Worm (Caenorhabditis elegans) whole organism, L2 larva: ENCODE measurements around the gene C34B4.4.

Experiments
- C34F6.9 ChIP-seq: fragments of 150-350 bp; optimal IDR thresholded peaks from 2 replicates; lab custom pipeline; 2014; ENCODE audit warnings: missing biosample characterization, missing genetic modification characterization
- R02D3.7 ChIP-seq: fragments of 150-350 bp; optimal IDR thresholded peaks from 2 replicates; lab custom pipeline; 2014; ENCODE audit warnings: missing biosample characterization, missing genetic modification characterization
- Y55F3AM.14 ChIP-seq: fragments of 200-800 bp; sonication (Bioruptor generic); optimal IDR thresholded peaks from 2 replicates; lab custom pipeline; 2018; ENCODE audit warnings: mild to moderate bottlenecking, missing genetic modification characterization, missing compliant biosample characterization
- ZK546.5 ChIP-seq: sonication (generic microtip); optimal IDR thresholded peaks from 2 replicates; lab custom pipeline; 2017; ENCODE audit warnings: missing biosample characterization, missing genetic modification characterization
- alr-1 ChIP-seq: fragments of 150-350 bp; optimal IDR thresholded peaks from 2 replicates; lab custom pipeline; 2014; ENCODE audit warnings: missing biosample characterization, missing genetic modification characterization
- ama-1 ChIP-seq: fragments of 150-350 bp; optimal IDR thresholded peaks from 2 replicates; lab custom pipeline; 2018; ENCODE audit warnings: inconsistent platforms
- blmp-1 ChIP-seq: sonication (generic microtip); optimal IDR thresholded peaks from 2 replicates; lab custom pipeline; 2017; ENCODE audit warnings: missing genetic modification characterization, mild to moderate bottlenecking, missing compliant biosample characterization, antibody characterized with exemption, moderate library complexity; ENCODE audit not compliant: insufficient read depth
- ceh-16 ChIP-seq: fragments of 150-350 bp; optimal IDR thresholded peaks from 2 replicates; lab custom pipeline; 2014; ENCODE audit warnings: missing biosample characterization, missing genetic modification characterization
- crh-2 ChIP-seq: sonication (generic microtip); optimal IDR thresholded peaks from 2 replicates; lab custom pipeline; 2017; ENCODE audit warnings: missing biosample characterization, missing genetic modification characterization
- dmd-4 ChIP-seq: sonication (generic microtip); optimal IDR thresholded peaks from 2 replicates; lab custom pipeline; 2017; ENCODE audit warnings: missing biosample characterization, missing genetic modification characterization
- egl-27 ChIP-seq: sonication (generic microtip); optimal IDR thresholded peaks from 3 replicates; lab custom pipeline; 2017; ENCODE audit warnings: missing biosample characterization, missing genetic modification reagents, missing genetic modification characterization
- elt-1 ChIP-seq: fragments of 150-350 bp; optimal IDR thresholded peaks from 2 replicates; lab custom pipeline; 2014; ENCODE audit warnings: missing biosample characterization, missing genetic modification characterization
- elt-3 ChIP-seq: sonication (generic microtip); optimal IDR thresholded peaks from 2 replicates; lab custom pipeline; 2017; ENCODE audit warnings: missing biosample characterization, missing genetic modification characterization
- gmeb-1 ChIP-seq: fragments of 150-350 bp; optimal IDR thresholded peaks from 2 replicates; lab custom pipeline; 2014; ENCODE audit warnings: missing biosample characterization, missing genetic modification characterization
- lin-11 ChIP-seq: fragments of 150-350 bp; sonication (generic microtip); optimal IDR thresholded peaks from 2 replicates; lab custom pipeline; 2014; ENCODE audit warnings: missing biosample characterization, missing genetic modification characterization, inconsistent platforms, mixed read lengths
- lin-13 ChIP-seq: fragments of 150-350 bp; optimal IDR thresholded peaks from 2 replicates; lab custom pipeline; 2014; ENCODE audit warnings: missing biosample characterization, missing genetic modification reagents, missing genetic modification characterization
- lsy-2 ChIP-seq, 2 experiments: fragments of 150-350 bp in 1 of 2; sonication (generic microtip) in 1 of 2; optimal IDR thresholded peaks; 2 replicates each; lab custom pipeline; 2014 to 2017; ENCODE audit warnings: missing biosample characterization in 2 of 2, missing genetic modification characterization in 2 of 2
- mab-5 ChIP-seq: fragments of 150-350 bp; optimal IDR thresholded peaks from 2 replicates; lab custom pipeline; 2014; ENCODE audit warnings: missing biosample characterization, missing genetic modification characterization
- mdl-1 ChIP-seq, 2 experiments: fragments of 150-350 bp in 1 of 2; sonication (generic microtip) in 1 of 2; optimal IDR thresholded peaks; 2 replicates each; lab custom pipeline; 2017; ENCODE audit warnings: missing biosample characterization in 2 of 2, missing genetic modification characterization in 2 of 2
- nhr-10 ChIP-seq: sonication (generic microtip); optimal IDR thresholded peaks from 2 replicates; lab custom pipeline; 2017; ENCODE audit warnings: missing biosample characterization, missing genetic modification characterization
- nhr-11 ChIP-seq: fragments of 150-350 bp; optimal IDR thresholded peaks from 2 replicates; lab custom pipeline; 2014; ENCODE audit warnings: missing biosample characterization, missing genetic modification characterization
- nhr-12 ChIP-seq: fragments of 150-350 bp; optimal IDR thresholded peaks from 2 replicates; lab custom pipeline; 2014; ENCODE audit warnings: missing biosample characterization, missing genetic modification characterization
- nhr-129 ChIP-seq: fragments of 150-350 bp; optimal IDR thresholded peaks from 2 replicates; lab custom pipeline; 2014; ENCODE audit warnings: missing biosample characterization, missing genetic modification characterization
- nhr-21 ChIP-seq: fragments of 150-350 bp; optimal IDR thresholded peaks from 2 replicates; lab custom pipeline; 2014; ENCODE audit warnings: missing biosample characterization, missing genetic modification characterization
- nhr-23 ChIP-seq: fragments of 150-350 bp; optimal IDR thresholded peaks from 2 replicates; lab custom pipeline; 2014; ENCODE audit warnings: missing biosample characterization, missing genetic modification reagents, missing genetic modification characterization
- nhr-237 ChIP-seq: fragments of 150-350 bp; optimal IDR thresholded peaks from 2 replicates; lab custom pipeline; 2014; ENCODE audit warnings: missing biosample characterization, missing genetic modification characterization
- nhr-25 ChIP-seq: fragments of 150-350 bp; sonication (generic microtip); optimal IDR thresholded peaks from 3 replicates; lab custom pipeline; 2014; ENCODE audit warnings: missing biosample characterization, missing genetic modification characterization
- nhr-77 ChIP-seq: fragments of 150-350 bp; optimal IDR thresholded peaks from 2 replicates; lab custom pipeline; 2014; ENCODE audit warnings: missing biosample characterization, missing genetic modification characterization
- sem-4 ChIP-seq: fragments of 150-350 bp; optimal IDR thresholded peaks from 2 replicates; lab custom pipeline; 2014; ENCODE audit warnings: missing biosample characterization, missing genetic modification reagents, missing genetic modification characterization
- sma-3 ChIP-seq: sonication (generic microtip); optimal IDR thresholded peaks from 2 replicates; lab custom pipeline; 2016; ENCODE audit warnings: missing genetic modification reagents, missing genetic modification characterization, missing compliant biosample characterization
- sma-9 ChIP-seq, 2 experiments: fragments of 150-350 bp in 1 of 2; sonication (generic microtip) in 1 of 2; optimal IDR thresholded peaks; 2 replicates each; lab custom pipeline; 2014 to 2016; ENCODE audit warnings: missing genetic modification characterization in 2 of 2, mild to moderate bottlenecking in 1 of 2, missing biosample characterization in 1 of 2, missing compliant biosample characterization in 1 of 2, missing genetic modification reagents in 1 of 2, moderate library complexity in 1 of 2
- snpc-4 ChIP-seq: fragments of 150-350 bp; optimal IDR thresholded peaks from 2 replicates; lab custom pipeline; 2014; ENCODE audit warnings: missing biosample characterization, missing genetic modification characterization
- unc-39 ChIP-seq: fragments of 150-350 bp; optimal IDR thresholded peaks from 2 replicates; lab custom pipeline; 2014; ENCODE audit warnings: missing biosample characterization, missing genetic modification characterization
- unc-55 ChIP-seq: fragments of 150-350 bp; sonication (generic microtip); optimal IDR thresholded peaks from 3 replicates; lab custom pipeline; 2014; ENCODE audit warnings: missing biosample characterization, missing genetic modification reagents, missing genetic modification characterization
- unc-62 ChIP-seq: fragments of 150-350 bp; optimal IDR thresholded peaks from 2 replicates; lab custom pipeline; 2014; ENCODE audit warnings: missing biosample characterization, missing genetic modification reagents, missing genetic modification characterization
- zag-1 ChIP-seq: fragments of 150-350 bp; optimal IDR thresholded peaks from 2 replicates; lab custom pipeline; 2014; ENCODE audit warnings: missing biosample characterization, missing genetic modification characterization
- ztf-1 ChIP-seq: fragments of 200-800 bp; sonication (Bioruptor generic); conservative IDR thresholded peaks from 2 replicates; pipeline ENCODE4 v1.3.6; 2022; ENCODE audit warnings: missing genetic modification characterization, missing compliant biosample characterization
- ztf-11 ChIP-seq: sonication (generic microtip); optimal IDR thresholded peaks from 2 replicates; lab custom pipeline; 2017; ENCODE audit warnings: missing biosample characterization, missing genetic modification characterization

Gene C34B4.4

DNA sequence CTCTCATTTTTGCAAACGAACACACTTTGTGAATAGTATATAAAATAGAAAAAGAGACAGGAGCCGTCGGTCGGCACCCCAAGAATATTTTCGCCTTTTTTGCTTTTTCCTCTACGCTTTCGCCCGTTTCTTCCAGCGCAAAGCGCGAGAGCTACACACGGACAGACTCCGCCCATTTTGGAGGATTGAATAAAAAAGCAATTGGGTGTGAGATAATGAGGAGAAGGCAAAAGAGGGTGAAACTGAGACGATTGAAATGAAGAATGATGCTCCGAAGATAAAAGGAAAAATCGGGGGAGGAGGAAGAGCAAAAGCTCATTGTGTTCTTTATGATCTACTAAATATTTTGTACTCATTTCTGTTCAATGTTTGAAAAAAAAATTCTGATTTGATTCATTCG is 19.2 kb upstream of the C34B4.4 start, which contains the start of gene C34B4.3:
Gene C34B4.3, minus strand, starts transcription at position 101 of the 400 bp plus-strand sequence.
- TF ChIP-seq mab-5 (tag; lab: Kevin White, UChicago) = no peak
- no peak for TF ChIP-seq sma-9 (GFP tag; optimal IDR thresholded peaks at IDR 0.05; lab: Kevin White, UChicago)
- TF ChIP-seq sma-9 (tag; optimal IDR thresholded peaks at IDR 0.05; lab: Kevin White, UChicago) = no peak
- no peak for TF ChIP-seq C34F6.9 (tag; lab: Kevin White, UChicago)
- TF ChIP-seq elt-1 (tag; lab: Kevin White, UChicago) = no peak
- no peak for TF ChIP-seq alr-1 (tag; lab: Kevin White, UChicago)
- TF ChIP-seq ztf-1 = no peak
- no peak for TF ChIP-seq lsy-2 (tag; optimal IDR thresholded peaks at IDR 0.05; lab: Kevin White, UChicago)
- no peak for TF ChIP-seq ztf-11 (tag; lab: Kevin White, UChicago)
- TF ChIP-seq ZK546.5 (tag; lab: Kevin White, UChicago) = no peak
- no peak for TF ChIP-seq crh-2 (tag; lab: Kevin White, UChicago)
- TF ChIP-seq nhr-23 (tag; lab: Kevin White, UChicago) = no peak
- TF ChIP-seq unc-55 = no peak

DNA sequence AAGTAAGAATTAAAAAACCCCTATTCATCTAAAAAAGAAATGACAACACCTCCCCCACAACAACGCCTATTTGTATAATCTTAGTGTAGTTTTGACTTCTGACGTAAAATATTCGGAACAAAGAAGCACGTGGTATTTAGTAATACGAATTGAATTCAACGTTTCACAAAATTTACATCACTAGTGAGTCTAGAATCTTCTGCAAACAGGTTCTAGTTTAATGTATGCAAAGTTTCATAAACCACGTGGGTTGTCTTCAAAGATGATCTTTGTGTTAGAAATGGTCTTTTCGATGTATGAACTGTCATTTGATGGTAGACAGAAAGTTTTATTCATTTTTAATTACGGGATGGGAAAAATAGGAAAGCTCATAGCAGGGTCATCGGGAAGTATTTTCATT is 17.1 kb upstream of the C34B4.4 start:
- TF ChIP-seq sem-4 (tag; lab: Kevin White, UChicago) (no peak), ztf-1 (no peak), nhr-25 (peak; percentile 51)

DNA sequence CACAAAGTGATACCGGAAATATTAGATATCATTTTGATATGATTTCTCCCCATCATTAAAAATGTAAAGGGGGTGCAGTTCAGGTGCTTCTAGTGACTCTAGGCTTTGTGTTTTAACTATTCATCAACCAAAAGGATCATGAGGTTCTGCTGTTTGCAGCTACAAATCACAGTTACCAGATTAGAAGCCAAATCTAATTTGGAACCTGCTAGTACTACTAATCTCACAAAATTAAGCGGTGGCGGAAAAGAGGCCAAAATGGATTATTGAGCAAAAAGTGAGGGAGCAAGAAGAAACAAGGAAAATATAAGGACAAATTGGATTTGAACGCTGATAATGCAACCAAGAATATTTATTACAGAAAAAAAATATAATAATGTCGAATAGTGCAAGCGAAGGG is 16.1 kb upstream of the C34B4.4 start:
- TF ChIP-seq nhr-10 (tag; lab: Kevin White, UChicago) (no peak), ama-1 (no peak), ceh-16 (tag; lab: Kevin White, UChicago) (no peak), alr-1 (tag; lab: Kevin White, UChicago) (no peak), mdl-1 (tag; optimal IDR thresholded peaks at IDR 0.05; lab: Kevin White, UChicago) (no peak), nhr-237 (tag; lab: Kevin White, UChicago) (no peak), gmeb-1 (no peak), dmd-4 (no peak), lin-13 (GFP tag; lab: Kevin White, UChicago) (no peak), blmp-1 (tag; lab: Kevin White, UChicago) (no peak)
- TF ChIP-seq, all 48 proteins: peak for 0

DNA sequence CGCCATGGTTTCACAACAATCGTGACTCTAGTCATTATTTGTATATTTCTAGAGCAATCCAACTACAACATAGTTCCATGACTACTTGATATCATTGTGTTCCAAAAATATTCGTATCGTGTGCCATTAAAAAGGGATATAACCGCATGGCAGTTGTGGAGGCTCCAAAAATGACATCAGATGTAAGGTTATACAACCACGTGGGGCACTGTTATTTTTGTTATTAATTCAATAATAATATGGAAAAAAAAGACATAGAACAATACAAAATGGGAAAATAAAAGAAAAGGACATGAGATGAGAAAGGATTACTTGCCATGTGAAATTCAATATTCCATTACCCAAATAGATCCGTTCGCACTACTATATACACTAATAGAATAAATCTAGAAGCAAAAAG is 14.8 kb upstream of the C34B4.4 start:
- TF ChIP-seq lsy-2 (tag; optimal IDR thresholded peaks at IDR 0.05; lab: Kevin White, UChicago) = no peak
- no peak for TF ChIP-seq nhr-237 (tag; lab: Kevin White, UChicago)
- no peak for TF ChIP-seq snpc-4
- TF ChIP-seq R02D3.7 (tag; lab: Kevin White, UChicago) = no peak
- no peak for TF ChIP-seq ama-1
- no peak for TF ChIP-seq dmd-4
- TF ChIP-seq sem-4 (tag; lab: Kevin White, UChicago) = no peak
- no peak for TF ChIP-seq sma-9 (GFP tag; optimal IDR thresholded peaks at IDR 0.05; lab: Kevin White, UChicago)
- TF ChIP-seq sma-9 (tag; optimal IDR thresholded peaks at IDR 0.05; lab: Kevin White, UChicago) = no peak
- no peak for TF ChIP-seq nhr-11
- no peak for TF ChIP-seq nhr-12 (tag; lab: Kevin White, UChicago)
- TF ChIP-seq lin-11 (tag; lab: Kevin White, UChicago) = no peak
- no peak for TF ChIP-seq mab-5 (tag; lab: Kevin White, UChicago)
- TF ChIP-seq lin-13 (GFP tag; lab: Kevin White, UChicago) = no peak
- no peak for TF ChIP-seq nhr-25
- TF ChIP-seq unc-62 (GFP tag; lab: Kevin White, UChicago) = no peak
- TF ChIP-seq nhr-21 (tag; lab: Kevin White, UChicago) = no peak
- TF ChIP-seq ztf-1 = no peak
- TF ChIP-seq mdl-1 (tag; optimal IDR thresholded peaks at IDR 0.05; lab: Kevin White, UChicago) = no peak
- TF ChIP-seq zag-1 = no peak
- no peak for TF ChIP-seq nhr-129

DNA sequence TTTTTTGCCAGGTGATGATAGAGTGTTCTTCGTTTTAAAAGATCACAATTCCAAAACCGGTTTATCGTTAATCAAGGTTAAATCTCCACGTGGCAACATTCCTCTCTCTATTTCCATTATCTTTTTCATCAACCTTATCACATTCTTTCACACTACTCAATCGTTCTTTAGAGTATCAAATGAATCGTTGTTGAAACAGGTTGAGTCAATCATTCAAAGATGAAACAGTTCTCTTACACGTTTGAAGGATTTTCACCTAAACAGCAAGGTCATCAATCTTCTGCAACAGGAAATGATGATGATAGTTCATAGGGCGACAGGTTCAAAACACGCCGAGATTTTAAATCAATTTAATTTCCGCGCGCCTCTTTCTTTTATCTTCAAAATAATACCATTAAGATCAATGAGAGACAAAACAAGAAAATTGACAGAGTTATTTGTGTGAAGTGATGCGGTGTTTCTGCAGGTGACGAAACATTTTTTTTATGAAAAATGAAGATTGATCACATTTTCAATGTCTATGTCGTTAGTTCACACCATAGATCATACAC is 8.9 kb upstream of the C34B4.4 start:
- TF ChIP-seq sma-3 (GFP tag; lab: Kevin White, UChicago) = peak; percentile 96
- TF ChIP-seq nhr-10 (tag; lab: Kevin White, UChicago) = peak; percentile 38
- no peak for TF ChIP-seq elt-3
- no peak for TF ChIP-seq ama-1
- peak; percentile 49 for TF ChIP-seq gmeb-1
- TF ChIP-seq ceh-16 (tag; lab: Kevin White, UChicago) = peak; percentile 80
- TF ChIP-seq sma-9 (GFP tag; optimal IDR thresholded peaks at IDR 0.05; lab: Kevin White, UChicago) = peak; percentile 98
- peak; percentile 51 for TF ChIP-seq sma-9 (tag; optimal IDR thresholded peaks at IDR 0.05; lab: Kevin White, UChicago)
- TF ChIP-seq ZK546.5 (tag; lab: Kevin White, UChicago) = no peak
- peak; percentile 99 for TF ChIP-seq crh-2 (tag; lab: Kevin White, UChicago)
- peak in 1 of 2 experiments; percentile 61 for TF ChIP-seq lsy-2 (tag; optimal IDR thresholded peaks at IDR 0.05; lab: Kevin White, UChicago)
- no peak for TF ChIP-seq unc-39 (tag; lab: Kevin White, UChicago)
- TF ChIP-seq nhr-129 = peak; percentile 67
- TF ChIP-seq alr-1 (tag; lab: Kevin White, UChicago) = no peak
- peak; percentile 87 for TF ChIP-seq blmp-1 (tag; lab: Kevin White, UChicago)
- TF ChIP-seq Y55F3AM.14 = peak; percentile 72
- peak; percentile 77 for TF ChIP-seq mab-5 (tag; lab: Kevin White, UChicago)
- no peak for TF ChIP-seq nhr-11
- no peak for TF ChIP-seq elt-1 (tag; lab: Kevin White, UChicago)
- TF ChIP-seq dmd-4 = no peak
- no peak for TF ChIP-seq sem-4 (tag; lab: Kevin White, UChicago)
- TF ChIP-seq R02D3.7 (tag; lab: Kevin White, UChicago) = no peak
- TF ChIP-seq ztf-1 = no peak
- TF ChIP-seq nhr-12 (tag; lab: Kevin White, UChicago) = no peak
- peak; percentile 92 for TF ChIP-seq egl-27 (tag; lab: Kevin White, UChicago)
- no peak for TF ChIP-seq unc-55
- TF ChIP-seq ztf-11 (tag; lab: Kevin White, UChicago) = no peak
- no peak for TF ChIP-seq nhr-237 (tag; lab: Kevin White, UChicago)
- peak; percentile 75 to 89 for TF ChIP-seq mdl-1 (tag; optimal IDR thresholded peaks at IDR 0.05; lab: Kevin White, UChicago)
- TF ChIP-seq nhr-77 = no peak
- no peak for TF ChIP-seq lin-13 (GFP tag; lab: Kevin White, UChicago)
- TF ChIP-seq nhr-25 = peak; percentile 99
- peak; percentile 37 for TF ChIP-seq C34F6.9 (tag; lab: Kevin White, UChicago)
